Worm (Caenorhabditis elegans) whole organism, L3 larva: ENCODE measurements around the gene Y46G5A.36.

Experiments used
- R02D3.7 ChIP-seq: fragments of 150-350 bp; optimal IDR thresholded peaks from 2 replicates; lab custom pipeline; 2014; ENCODE audit warnings: missing biosample characterization, missing genetic modification characterization
- ZK546.5 ChIP-seq: sonication (generic microtip); optimal IDR thresholded peaks from 2 replicates; lab custom pipeline; 2017; ENCODE audit warnings: missing biosample characterization, missing genetic modification characterization
- ceh-16 ChIP-seq: sonication (generic microtip); optimal IDR thresholded peaks from 2 replicates; lab custom pipeline; 2017; ENCODE audit warnings: missing biosample characterization, missing genetic modification characterization
- ceh-9 ChIP-seq: sonication (generic microtip); optimal IDR thresholded peaks from 2 replicates; lab custom pipeline; 2018; ENCODE audit warnings: missing biosample characterization, missing genetic modification characterization
- daf-12 ChIP-seq: fragments of 150-350 bp; optimal IDR thresholded peaks from 2 replicates; lab custom pipeline; 2014; ENCODE audit warnings: missing biosample characterization, missing genetic modification reagents, missing genetic modification characterization
- egl-5 ChIP-seq: fragments of 150-350 bp; optimal IDR thresholded peaks from 2 replicates; lab custom pipeline; 2017; ENCODE audit warnings: missing biosample characterization, missing genetic modification reagents, missing genetic modification characterization, inconsistent platforms
- elt-1 ChIP-seq: fragments of 150-350 bp; optimal IDR thresholded peaks from 2 replicates; lab custom pipeline; 2014; ENCODE audit warnings: missing biosample characterization, missing genetic modification characterization
- elt-2 ChIP-seq: sonication (generic microtip); optimal IDR thresholded peaks from 2 replicates; lab custom pipeline; 2016; ENCODE audit warnings: missing genetic modification reagents, mild to moderate bottlenecking, missing genetic modification characterization, missing compliant biosample characterization
- elt-3 ChIP-seq, 3 experiments: fragments of 150-350 bp in 1 of 3; sonication (generic microtip) in 2 of 3; optimal IDR thresholded peaks; 2 replicates in 2 of 3; 4 replicates in 1 of 3; lab custom pipeline; 2014 to 2017; ENCODE audit warnings: missing biosample characterization in 3 of 3, missing genetic modification characterization in 3 of 3
- eor-1 ChIP-seq, 2 experiments: fragments of 150-350 bp; optimal IDR thresholded peaks; 2 replicates each; lab custom pipeline; 2014 to 2018; ENCODE audit warnings: missing biosample characterization in 2 of 2, missing genetic modification characterization in 2 of 2
- fkh-10 ChIP-seq: sonication (generic microtip); optimal IDR thresholded peaks from 2 replicates; lab custom pipeline; 2017; ENCODE audit warnings: missing biosample characterization, missing genetic modification reagents, missing genetic modification characterization
- fkh-2 ChIP-seq: fragments of 150-350 bp; optimal IDR thresholded peaks from 2 replicates; lab custom pipeline; 2014; ENCODE audit warnings: missing biosample characterization, missing genetic modification reagents, missing genetic modification characterization
- fos-1 ChIP-seq: fragments of 150-350 bp; optimal IDR thresholded peaks from 2 replicates; lab custom pipeline; 2014; ENCODE audit warnings: missing biosample characterization, missing genetic modification characterization
- hmg-11 ChIP-seq: sonication (generic microtip); optimal IDR thresholded peaks from 2 replicates; lab custom pipeline; 2016; ENCODE audit warnings: missing genetic modification characterization, missing compliant biosample characterization
- jun-1 ChIP-seq: fragments of 150-350 bp; optimal IDR thresholded peaks from 2 replicates; lab custom pipeline; 2014; ENCODE audit warnings: missing biosample characterization, missing genetic modification reagents, missing genetic modification characterization
- lin-15B ChIP-seq: fragments of 150-350 bp; optimal IDR thresholded peaks from 2 replicates; lab custom pipeline; 2014; ENCODE audit warnings: missing biosample characterization, missing genetic modification characterization
- lsy-12 ChIP-seq: sonication (generic microtip); optimal IDR thresholded peaks from 2 replicates; lab custom pipeline; 2016; ENCODE audit warnings: mild to moderate bottlenecking, missing genetic modification characterization, missing compliant biosample characterization
- mdl-1 ChIP-seq: fragments of 150-350 bp; optimal IDR thresholded peaks from 2 replicates; lab custom pipeline; 2014; ENCODE audit warnings: missing biosample characterization, missing genetic modification characterization
- mml-1 ChIP-seq: fragments of 150-350 bp; sonication (generic microtip); optimal IDR thresholded peaks from 3 replicates; lab custom pipeline; 2014; ENCODE audit warnings: missing biosample characterization, missing genetic modification characterization
- nfya-1 ChIP-seq: sonication (generic microtip); optimal IDR thresholded peaks from 2 replicates; lab custom pipeline; 2017; ENCODE audit warnings: missing genetic modification characterization, mild to moderate bottlenecking, missing compliant biosample characterization, antibody characterized with exemption, moderate library complexity; ENCODE audit not compliant: insufficient read depth
- nhr-12 ChIP-seq: fragments of 150-350 bp; optimal IDR thresholded peaks from 2 replicates; lab custom pipeline; 2014; ENCODE audit warnings: missing biosample characterization, missing genetic modification characterization
- nhr-23 ChIP-seq: fragments of 150-350 bp; optimal IDR thresholded peaks from 2 replicates; lab custom pipeline; 2014; ENCODE audit warnings: missing biosample characterization, missing genetic modification reagents, missing genetic modification characterization
- nhr-237 ChIP-seq: fragments of 150-350 bp; optimal IDR thresholded peaks from 2 replicates; lab custom pipeline; 2014; ENCODE audit warnings: missing biosample characterization, missing genetic modification characterization
- nhr-25 ChIP-seq: sonication (generic microtip); optimal IDR thresholded peaks from 2 replicates; lab custom pipeline; 2017; ENCODE audit warnings: missing biosample characterization, missing genetic modification characterization
- nhr-28 ChIP-seq: fragments of 150-350 bp; optimal IDR thresholded peaks from 2 replicates; lab custom pipeline; 2014; ENCODE audit warnings: missing biosample characterization, missing genetic modification characterization
- nhr-43 ChIP-seq: sonication (generic microtip); optimal IDR thresholded peaks from 2 replicates; lab custom pipeline; 2016; ENCODE audit warnings: mild to moderate bottlenecking, missing genetic modification characterization, missing compliant biosample characterization; ENCODE audit not compliant: poor library complexity, severe bottlenecking
- nhr-76 ChIP-seq: fragments of 150-350 bp; sonication (generic microtip); optimal IDR thresholded peaks from 5 replicates; lab custom pipeline; 2014; ENCODE audit warnings: missing biosample characterization, missing genetic modification characterization
- nhr-77 ChIP-seq: fragments of 150-350 bp; optimal IDR thresholded peaks from 2 replicates; lab custom pipeline; 2014; ENCODE audit warnings: missing biosample characterization, missing genetic modification characterization
- pqm-1 ChIP-seq: fragments of 150-350 bp; optimal IDR thresholded peaks from 2 replicates; lab custom pipeline; 2017; ENCODE audit warnings: missing biosample characterization, missing genetic modification characterization, inconsistent platforms
- sea-2 ChIP-seq: fragments of 150-350 bp; sonication (generic microtip); optimal IDR thresholded peaks from 4 replicates; lab custom pipeline; 2014; ENCODE audit warnings: missing biosample characterization, missing genetic modification reagents, missing genetic modification characterization
- skn-1 ChIP-seq: fragments of 150-350 bp; optimal IDR thresholded peaks from 2 replicates; lab custom pipeline; 2014; ENCODE audit warnings: missing biosample characterization, missing genetic modification characterization
- snpc-4 ChIP-seq: fragments of 150-350 bp; optimal IDR thresholded peaks from 2 replicates; lab custom pipeline; 2014; ENCODE audit warnings: missing biosample characterization, missing genetic modification characterization
- tbx-2 ChIP-seq: sonication (generic microtip); optimal IDR thresholded peaks from 2 replicates; lab custom pipeline; 2016; ENCODE audit warnings: mild to moderate bottlenecking, missing genetic modification characterization, missing compliant biosample characterization
- unc-39 ChIP-seq: sonication (generic microtip); optimal IDR thresholded peaks from 4 replicates; lab custom pipeline; 2017; ENCODE audit warnings: missing biosample characterization, missing genetic modification characterization
- unc-62 ChIP-seq: fragments of 150-350 bp; sonication (generic microtip); optimal IDR thresholded peaks from 4 replicates; lab custom pipeline; 2014; ENCODE audit warnings: missing biosample characterization, missing genetic modification reagents, missing genetic modification characterization
- zag-1 ChIP-seq: fragments of 150-350 bp; optimal IDR thresholded peaks from 2 replicates; lab custom pipeline; 2014; ENCODE audit warnings: missing biosample characterization, missing genetic modification characterization
- ztf-11 ChIP-seq: fragments of 150-350 bp; optimal IDR thresholded peaks from 2 replicates; lab custom pipeline; 2014; ENCODE audit warnings: missing biosample characterization, missing genetic modification characterization
- ztf-4 ChIP-seq: fragments of 150-350 bp; optimal IDR thresholded peaks from 2 replicates; lab custom pipeline; 2014; ENCODE audit warnings: missing biosample characterization, missing genetic modification characterization

Y46G5A.36 gene

DNA sequence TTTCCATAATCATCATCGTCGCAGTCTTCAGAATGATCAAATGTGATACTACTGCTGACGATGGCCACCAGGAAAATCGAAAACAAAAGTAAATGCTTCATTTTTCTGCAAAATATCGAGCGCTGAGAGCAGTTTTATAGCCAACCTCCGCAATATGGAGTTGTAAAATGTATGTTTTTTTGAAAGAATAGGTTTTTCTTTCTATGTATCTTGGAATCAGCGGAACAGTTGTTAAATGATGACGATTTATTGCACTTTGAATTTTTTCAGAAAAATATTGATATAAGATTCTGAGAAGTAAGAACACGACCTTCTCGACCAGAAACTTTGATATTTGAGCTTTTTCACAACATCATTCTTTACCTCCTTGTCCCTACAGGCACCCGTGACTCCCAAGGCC lies 5.4 kb downstream of the Y46G5A.36 start, which contains the start of gene Y46G5A.23:
Gene Y46G5A.23 (minus strand): TSS at position 101 of the 400 bp plus-strand sequence.
- no peak for TF ChIP-seq nfya-1 (tag; lab: Kevin White, UChicago)
- TF ChIP-seq jun-1, result no peak
- no peak for TF ChIP-seq nhr-12
- TF ChIP-seq mml-1 (tag; lab: Kevin White, UChicago), result no peak
- TF ChIP-seq lsy-12 (tag; lab: Kevin White, UChicago), result no peak
- TF ChIP-seq snpc-4, result no peak
- no peak for TF ChIP-seq sea-2 (GFP tag; lab: Kevin White, UChicago)
- TF ChIP-seq eor-1 (tag; optimal IDR thresholded peaks at IDR 0.05; lab: Kevin White, UChicago), result no peak
- no peak for TF ChIP-seq egl-5 (tag; lab: Kevin White, UChicago)
- TF ChIP-seq nhr-237, result no peak
- TF ChIP-seq nhr-23, result no peak

DNA sequence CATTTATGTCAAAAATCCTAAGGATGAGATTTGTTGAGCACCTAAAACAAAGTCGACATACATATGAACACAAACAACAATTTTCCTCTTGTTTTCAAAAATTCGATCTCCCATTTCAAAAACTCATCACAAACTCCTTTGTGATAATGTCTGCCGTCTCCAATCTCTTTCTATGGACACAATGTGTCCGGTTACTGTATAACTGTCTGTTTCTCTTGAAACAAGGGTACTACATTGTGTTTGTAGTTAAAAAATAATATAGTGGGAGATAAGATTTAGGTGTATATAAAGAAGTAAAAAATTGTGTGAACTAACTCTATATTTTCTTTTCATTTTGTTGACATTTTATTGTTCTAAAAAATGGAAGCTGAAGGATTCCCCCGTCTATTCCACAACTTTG lies 6.9 kb downstream of the Y46G5A.36 start, which contains the start of gene bcmo-1:
Gene bcmo-1 (plus strand): TSS at position 330 of the 400 bp plus-strand sequence.
- no peak for TF ChIP-seq tbx-2
- TF ChIP-seq lin-15B, result no peak
- no peak for TF ChIP-seq ztf-4 (tag; lab: Kevin White, UChicago)
- TF ChIP-seq unc-62 (GFP tag; lab: Kevin White, UChicago), result no peak
- no peak for TF ChIP-seq nhr-77 (tag; lab: Kevin White, UChicago)
- TF ChIP-seq nfya-1 (tag; lab: Kevin White, UChicago), result no peak
- TF ChIP-seq nhr-23, result no peak
- TF ChIP-seq sea-2 (GFP tag; lab: Kevin White, UChicago), result no peak
- no peak for TF ChIP-seq egl-5 (tag; lab: Kevin White, UChicago)
- no peak for TF ChIP-seq nhr-76 (tag; lab: Kevin White, UChicago)
- no peak for TF ChIP-seq ZK546.5 (tag; lab: Kevin White, UChicago)
- TF ChIP-seq jun-1, result no peak
- no peak for TF ChIP-seq daf-12 (tag; lab: Kevin White, UChicago)
- TF ChIP-seq nhr-43, result no peak
- no peak for TF ChIP-seq skn-1
- no peak for TF ChIP-seq elt-2
- TF ChIP-seq pqm-1 (tag; lab: Kevin White, UChicago), result no peak

DNA sequence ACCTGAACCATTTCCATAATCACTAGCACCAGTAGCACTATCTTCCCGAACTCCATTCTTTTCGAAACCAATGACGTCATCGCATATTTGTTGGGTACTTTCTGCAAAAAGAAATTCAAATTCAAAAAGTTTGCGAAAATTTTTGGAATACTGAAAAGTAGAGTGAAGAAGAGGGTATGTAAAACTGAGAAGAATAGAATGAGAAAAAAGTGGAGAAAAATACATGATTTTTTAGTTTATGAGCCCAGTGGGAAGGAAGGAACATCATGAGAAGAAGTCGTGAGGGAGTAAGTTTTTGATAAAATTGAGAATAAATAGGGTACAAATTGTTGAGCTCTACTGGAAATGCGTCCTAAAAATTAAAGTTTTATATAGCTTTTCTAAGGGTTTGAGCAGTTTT lies 16.6 kb downstream of the Y46G5A.36 start, which contains the start of gene lgc-35:
Gene lgc-35 (minus strand): TSS at position 101 of the 400 bp plus-strand sequence.
- TF ChIP-seq lin-15B (no peak), fkh-10 (GFP tag; lab: Kevin White, UChicago) (no peak), nhr-25 (tag; lab: Kevin White, UChicago) (no peak), unc-39 (no peak), elt-3 (tag; optimal IDR thresholded peaks at IDR 0.05; lab: Kevin White, UChicago) (no peak)

DNA sequence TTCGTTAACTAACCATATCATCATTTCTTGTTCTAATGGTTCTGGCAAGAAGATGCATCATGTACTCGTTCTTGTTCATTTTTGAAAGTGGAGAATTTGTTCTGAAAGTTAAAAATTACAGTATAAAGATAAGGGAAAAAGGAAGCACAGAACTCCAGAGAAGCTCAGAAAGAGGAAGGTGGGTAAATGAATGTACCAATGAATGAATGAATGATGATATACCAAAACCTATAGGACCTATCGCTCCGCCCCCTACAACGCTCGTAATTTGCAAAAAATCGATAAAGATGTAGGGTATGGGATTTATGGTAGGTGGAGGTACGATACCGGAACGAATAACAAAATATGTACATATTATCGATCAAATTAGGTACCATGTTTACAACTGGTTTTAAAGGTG lies 24.3 kb downstream of the Y46G5A.36 start, which contains the start of gene pes-10:
Gene pes-10 (minus strand): TSS at position 101 of the 400 bp plus-strand sequence.
- TF ChIP-seq unc-62 (GFP tag; lab: Kevin White, UChicago), result no peak
- no peak for TF ChIP-seq skn-1
- no peak for TF ChIP-seq mml-1 (tag; lab: Kevin White, UChicago)
- no peak for TF ChIP-seq mdl-1 (tag; lab: Kevin White, UChicago)
- TF ChIP-seq ceh-16 (tag; lab: Kevin White, UChicago), result no peak
- no peak for TF ChIP-seq zag-1 (tag; lab: Kevin White, UChicago)
- no peak for TF ChIP-seq fkh-10 (GFP tag; lab: Kevin White, UChicago)
- no peak for TF ChIP-seq egl-5 (tag; lab: Kevin White, UChicago)
- TF ChIP-seq nhr-77 (tag; lab: Kevin White, UChicago), result no peak

DNA sequence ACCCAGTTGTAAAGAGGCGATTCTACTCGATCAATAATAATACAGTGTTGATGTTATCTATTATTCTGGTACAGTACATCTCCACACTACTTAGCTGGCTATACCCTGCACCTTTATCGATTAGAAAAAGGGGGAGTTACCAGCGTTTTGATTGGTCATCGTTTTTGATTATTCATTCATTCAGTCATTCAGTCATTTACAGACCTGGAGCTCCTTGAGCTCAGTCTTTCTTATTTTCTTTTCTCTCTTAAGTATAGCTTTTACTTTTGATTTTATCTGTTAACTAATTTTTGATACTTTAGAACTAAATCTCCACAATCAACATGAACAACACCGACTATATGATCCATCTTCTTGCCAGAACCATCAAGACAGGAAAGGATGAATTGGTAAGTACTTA lies 26.6 kb downstream of the Y46G5A.36 start, which contains the start of gene Y46G5A.28:
Gene Y46G5A.28 (plus strand): TSS at position 301 of the 400 bp plus-strand sequence.
- TF ChIP-seq ztf-4 (tag; lab: Kevin White, UChicago) (no peak), nhr-76 (tag; lab: Kevin White, UChicago) (no peak), ZK546.5 (tag; lab: Kevin White, UChicago) (no peak), nhr-23 (no peak), elt-1 (no peak), elt-2 (no peak), ceh-9 (no peak), nhr-43 (no peak), fkh-2 (tag; lab: Kevin White, UChicago) (no peak), R02D3.7 (tag; lab: Kevin White, UChicago) (no peak), hmg-11 (tag; lab: Kevin White, UChicago) (no peak), ztf-11 (tag; lab: Kevin White, UChicago) (no peak), nhr-28 (no peak), egl-5 (tag; lab: Kevin White, UChicago) (no peak), nhr-237 (no peak), zag-1 (tag; lab: Kevin White, UChicago) (no peak), pqm-1 (tag; lab: Kevin White, UChicago) (no peak), fkh-10 (GFP tag; lab: Kevin White, UChicago) (no peak), fos-1 (tag; lab: Kevin White, UChicago) (no peak), lsy-12 (tag; lab: Kevin White, UChicago) (no peak)
